Worm (Caenorhabditis elegans): ENCODE results near the gene C08B6.8.
A peak's percentile ranks its signal among the peaks of the same experiment; 100 is the strongest.

Gene C08B6.8

DNA sequence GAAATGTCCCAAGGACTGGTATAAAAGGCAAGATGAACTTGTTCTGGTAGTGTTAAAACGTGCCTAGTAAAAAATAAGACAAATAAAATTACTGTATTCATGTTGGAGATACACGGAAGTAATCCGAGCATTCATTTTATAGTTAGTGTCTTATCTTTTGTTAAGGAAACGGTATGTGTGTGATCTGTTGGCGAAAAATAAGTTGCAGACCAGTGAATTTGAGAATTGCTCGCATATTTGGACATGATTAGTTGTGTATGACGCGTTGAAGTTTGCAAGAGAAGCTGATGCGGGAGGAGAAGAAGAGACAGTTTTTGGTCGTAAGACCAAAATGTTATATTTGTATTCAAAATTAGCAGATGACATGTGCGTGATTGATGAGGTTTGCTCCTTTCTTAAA, 32.5 kb upstream of the C08B6.8 start, which contains the start of gene C08B6.14:
TSS of gene C08B6.14 (minus strand) at position 101 of the 400 bp plus-strand sequence.
- TF ChIP-seq pqm-1 (tag; optimal IDR thresholded peaks at IDR 0.05): no peak
- TF ChIP-seq ceh-63 (GFP tag; optimal IDR thresholded peaks at IDR 0.05): no peak
- TF ChIP-seq blmp-1 (tag; optimal IDR thresholded peaks at IDR 0.05): no peak
- TF ChIP-seq skn-1 (tag; optimal IDR thresholded peaks at IDR 0.05): no peak

ce11 chrV:10103811-10104210, 30.6 kb upstream of the C08B6.8 start:
- TF ChIP-seq C34B4.2 (tag; optimal IDR thresholded peaks at IDR 0.05): no peak
- no peak for TF ChIP-seq nhr-12 (tag; optimal IDR thresholded peaks at IDR 0.05)
- TF ChIP-seq elt-2 (tag; optimal IDR thresholded peaks at IDR 0.05): peak; percentile 26

ce11 chrV:10104785-10105310, 29.6 kb upstream of the C08B6.8 start, which contains the start of gene ugt-17:
Gene ugt-17 (minus strand): TSS chrV:10104964.
- TF ChIP-seq elt-2 (tag; optimal IDR thresholded peaks at IDR 0.05) (peak; percentile 53), lin-13 (GFP tag; optimal IDR thresholded peaks at IDR 0.05) (no peak)

ce11 chrV:10105412-10105811, 29.0 kb upstream of the C08B6.8 start, which contains the start of gene C08B6.2:
Gene C08B6.2 (plus strand): TSS chrV:10105712.
- no peak for TF ChIP-seq elt-2 (tag; optimal IDR thresholded peaks at IDR 0.05)
- TF ChIP-seq hlh-17 (GFP tag; optimal IDR thresholded peaks at IDR 0.05; ENCODE audit: borderline replicate concordance): no peak
- TF ChIP-seq nhr-90 (tag; optimal IDR thresholded peaks at IDR 0.05; ENCODE audit: poor library complexity): no peak
- TF ChIP-seq xbp-1 (tag; optimal IDR thresholded peaks at IDR 0.05): no peak
- TF ChIP-seq zag-1 (tag; optimal IDR thresholded peaks at IDR 0.05): no peak

- TF ChIP-seq hlh-4 (tag; optimal IDR thresholded peaks at IDR 0.05): no peak
Observed at ce11 chrV:10107309-10107708, 27.1 kb upstream of the C08B6.8 start, which contains the start of gene C08B6.11. Gene C08B6.11 (plus strand): TSS chrV:10107609.

DNA sequence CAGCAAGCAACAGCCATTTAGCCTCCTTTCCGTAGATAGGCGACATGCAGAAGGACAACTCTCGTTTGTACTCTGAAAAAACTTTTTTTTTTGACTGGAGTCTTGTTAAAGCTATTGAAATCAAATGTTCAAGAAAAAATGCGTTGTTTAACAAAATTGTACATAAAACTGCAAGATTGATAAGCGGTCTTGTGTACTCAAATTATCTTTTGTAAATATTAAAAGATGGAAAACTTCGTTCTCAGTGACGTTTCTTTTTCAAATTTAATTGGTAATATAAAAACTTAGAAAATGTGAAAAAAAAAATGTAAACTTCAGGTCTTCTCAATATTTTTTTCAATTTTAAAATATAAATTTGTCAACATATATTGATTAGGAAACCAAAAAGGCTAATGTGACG, 23.3 kb upstream of the C08B6.8 start:
- TF ChIP-seq C04F5.9 (tag; optimal IDR thresholded peaks at IDR 0.05) (no peak), nhr-84 (tag; optimal IDR thresholded peaks at IDR 0.05) (no peak), pax-3 (tag; optimal IDR thresholded peaks at IDR 0.05) (no peak), hlh-17 (GFP tag; optimal IDR thresholded peaks at IDR 0.05; ENCODE audit: borderline replicate concordance) (no peak), lin-35 (GFP tag; optimal IDR thresholded peaks at IDR 0.05) (no peak), nhr-90 (tag; optimal IDR thresholded peaks at IDR 0.05; ENCODE audit: poor library complexity) (no peak), lin-39 (tag; optimal IDR thresholded peaks at IDR 0.05) (no peak), ztf-11 (tag; optimal IDR thresholded peaks at IDR 0.05) (no peak), unc-98 (GFP tag; IDR thresholded peaks at IDR 0.05) (no peak), ceh-82 (tag; optimal IDR thresholded peaks at IDR 0.05) (no peak), fkh-4 (tag; optimal IDR thresholded peaks at IDR 0.05; ENCODE audit: borderline replicate concordance) (no peak), nhr-76 (tag; optimal IDR thresholded peaks at IDR 0.05) (no peak), nhr-20 (tag; optimal IDR thresholded peaks at IDR 0.05) (no peak), efl-1 (optimal IDR thresholded peaks at IDR 0.05) (no peak), efl-1 (GFP tag; optimal IDR thresholded peaks at IDR 0.05 in 1 of 2) (no peak)

DNA sequence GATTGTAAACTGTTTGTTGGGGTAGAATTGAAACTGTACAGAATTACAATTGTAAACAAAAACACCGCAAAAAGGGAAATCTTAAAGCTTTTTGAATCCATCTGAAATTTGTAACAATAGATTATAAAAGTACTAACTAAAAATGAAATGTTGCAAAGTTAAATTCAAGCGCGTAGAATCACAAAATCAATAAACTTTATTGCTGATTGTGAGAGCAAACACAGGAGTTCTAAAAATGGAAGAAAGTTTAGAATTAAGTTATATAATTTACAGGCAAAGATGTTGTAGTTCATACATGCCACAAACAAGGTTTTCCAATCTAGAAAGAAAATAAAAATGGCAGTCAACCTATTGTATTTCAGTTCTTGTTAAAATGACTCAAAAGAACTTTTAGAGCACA, 22.3 kb upstream of the C08B6.8 start, which contains the start of gene C08B6.3:
TSS of gene C08B6.3 (minus strand) at position 101 of the 400 bp plus-strand sequence.
- TF ChIP-seq mdl-1 (tag; optimal IDR thresholded peaks at IDR 0.05): no peak
- no peak for TF ChIP-seq unc-30 (tag; optimal IDR thresholded peaks at IDR 0.05)
- TF ChIP-seq fkh-10 (GFP tag; optimal IDR thresholded peaks at IDR 0.05): no peak
- TF ChIP-seq C04F5.9 (tag; optimal IDR thresholded peaks at IDR 0.05): no peak
- TF ChIP-seq lir-3 (tag; optimal IDR thresholded peaks at IDR 0.05; ENCODE audit: poor library complexity): no peak
- TF ChIP-seq fkh-8 (tag; optimal IDR thresholded peaks at IDR 0.05): no peak
- TF ChIP-seq pag-3 (tag; optimal IDR thresholded peaks at IDR 0.05; ENCODE audit: borderline replicate concordance, insufficient read depth): no peak
- TF ChIP-seq efl-1 (optimal IDR thresholded peaks at IDR 0.05): no peak
- no peak for TF ChIP-seq efl-1 (GFP tag; optimal IDR thresholded peaks at IDR 0.05 in 1 of 2)
- TF ChIP-seq fkh-4 (tag; optimal IDR thresholded peaks at IDR 0.05; ENCODE audit: borderline replicate concordance): no peak
- TF ChIP-seq lsy-2 (tag; optimal IDR thresholded peaks at IDR 0.05): no peak
- TF ChIP-seq nhr-84 (tag; optimal IDR thresholded peaks at IDR 0.05): no peak
- TF ChIP-seq efl-3 (GFP tag; optimal IDR thresholded peaks at IDR 0.05): no peak
- TF ChIP-seq grh-1 (GFP tag; IDR thresholded peaks at IDR 0.05): no peak

Measured in whole organism, L1 larva.